Worm (Caenorhabditis elegans) whole organism, midembryonic: ENCODE results near the gene nep-1.

ENCODE experiments used
- T22C8.4 ChIP-seq: fragments of 200-800 bp; sonication (Bioruptor generic); IDR thresholded peaks from 2 replicates; pipeline ENCODE4 v1.3.6; 2022; ENCODE audit warnings: missing genetic modification characterization, missing compliant biosample characterization
- cog-1 ChIP-seq: sonication (generic microtip); optimal IDR thresholded peaks from 2 replicates; lab custom pipeline; 2016; ENCODE audit warnings: missing genetic modification characterization, missing compliant biosample characterization
- flt-1 ChIP-seq: fragments of 200-800 bp; sonication (Bioruptor generic); IDR thresholded peaks from 2 replicates; pipeline ENCODE4 v1.3.6; 2022; ENCODE audit warnings: missing genetic modification characterization, missing compliant biosample characterization
- klf-2 ChIP-seq: fragments of 200-800 bp; sonication (Bioruptor generic); conservative IDR thresholded peaks from 2 replicates; pipeline ENCODE4 v1.3.6; 2022; ENCODE audit warnings: missing genetic modification reagents, missing genetic modification characterization, missing compliant biosample characterization
- med-1 ChIP-seq: sonication (generic microtip); optimal IDR thresholded peaks from 2 replicates; lab custom pipeline; 2017; ENCODE audit warnings: missing genetic modification characterization, mild to moderate bottlenecking, missing compliant biosample characterization, antibody characterized with exemption, missing genetic modification reagents; ENCODE audit not compliant: insufficient read depth
- ref-1 ChIP-seq: fragments of 200-800 bp; sonication (Bioruptor generic); conservative IDR thresholded peaks from 2 replicates; pipeline ENCODE4 v1.3.6; 2022; ENCODE audit warnings: missing genetic modification reagents, missing genetic modification characterization, missing compliant biosample characterization
- tab-1 ChIP-seq: fragments of 200-800 bp; sonication (Bioruptor generic); IDR thresholded peaks from 2 replicates; pipeline ENCODE4 v1.3.6; 2022; ENCODE audit warnings: missing genetic modification characterization, missing compliant biosample characterization
- ztf-23 ChIP-seq: fragments of 200-800 bp; sonication (Bioruptor generic); IDR thresholded peaks from 2 replicates; pipeline ENCODE4 v1.3.6; 2022; ENCODE audit warnings: missing genetic modification reagents, missing genetic modification characterization, missing compliant biosample characterization
- ztf-29 ChIP-seq: fragments of 200-800 bp; sonication (Bioruptor generic); IDR thresholded peaks from 2 replicates; pipeline ENCODE4 v1.3.6; 2022; ENCODE audit warnings: missing genetic modification reagents, missing genetic modification characterization, missing compliant biosample characterization

ce11 chrII:11637189-11637754 is 19.7 kb downstream of the nep-1 start:
- TF ChIP-seq flt-1 (GFP tag; lab: Robert Waterston, UW) = peak; percentile 60; the same call in 1 of the 2 replicates
- TF ChIP-seq cog-1 (tag; lab: Kevin White, UChicago) = peak; percentile 16
- 0 out of 2 replicates have a peak, but pooled peaks have one; percentile 43 for TF ChIP-seq ztf-23 (GFP tag; lab: Robert Waterston, UW)
- TF ChIP-seq ztf-29 = peak; percentile 22; the same call in 1 of the 2 replicates
- no peak for TF ChIP-seq med-1 (GFP tag; lab: Kevin White, UChicago)
- TF ChIP-seq ref-1 = no peak
- no peak for TF ChIP-seq tab-1
- TF ChIP-seq T22C8.4 (GFP tag; lab: Robert Waterston, UW) = no peak
- no peak for TF ChIP-seq klf-2
